Worm (Caenorhabditis elegans): ENCODE results near the gene pipp-4P.

DNA sequence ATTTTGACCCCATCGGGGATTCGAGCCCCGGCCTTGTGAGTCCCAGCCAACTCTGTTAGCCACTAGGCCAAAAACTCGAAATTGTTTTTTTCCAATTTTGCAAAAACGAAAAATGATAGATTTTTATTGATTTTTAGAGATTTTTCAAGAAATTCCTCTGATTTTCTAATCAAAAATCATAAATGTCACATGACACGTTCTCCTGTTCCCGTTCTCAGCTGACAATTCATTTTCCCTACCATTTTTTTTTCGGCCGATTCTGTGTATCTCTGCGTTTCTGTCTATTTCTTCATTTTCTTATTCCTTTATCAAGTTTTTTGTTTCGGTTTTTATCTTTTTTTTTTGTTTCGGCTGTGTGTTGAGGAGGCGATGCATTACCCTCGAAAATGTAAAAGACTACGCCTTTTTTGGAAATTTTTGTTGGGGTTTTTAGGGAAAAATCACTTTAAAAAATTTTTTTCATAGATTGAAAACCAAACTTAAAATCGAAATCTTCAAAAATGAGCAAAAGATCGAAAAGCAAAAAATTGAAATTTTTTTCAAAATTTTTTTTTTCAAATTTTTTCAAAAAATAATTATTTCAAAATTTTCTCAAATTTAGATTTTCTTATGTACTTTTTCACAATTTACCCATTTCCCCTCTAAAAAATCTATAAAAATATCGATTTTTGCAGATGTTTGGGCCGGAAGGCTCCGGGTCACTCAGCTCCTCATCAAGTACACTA lies 55.2 kb downstream of the pipp-4P start, which contains the start of gene klf-1:
- TF ChIP-seq T22C8.4 (GFP tag; IDR thresholded peaks at IDR 0.05) (no peak), ztf-23 (GFP tag; IDR thresholded peaks at IDR 0.05) (no peak), ref-1 (GFP tag; conservative IDR thresholded peaks at IDR 0.05) (no peak), flt-1 (GFP tag; IDR thresholded peaks at IDR 0.05) (no peak), tab-1 (GFP tag; IDR thresholded peaks at IDR 0.05) (no peak), med-1 (GFP tag; optimal IDR thresholded peaks at IDR 0.05; ENCODE audit: insufficient read depth) (no peak)

Measured in whole organism, midembryonic.